Worm (Caenorhabditis elegans) whole organism, mixed stage, embryonic: ENCODE results near the gene mdh-1.

Experiments
- M03D4.4 ChIP-seq: sonication (generic microtip); optimal IDR thresholded peaks from 2 replicates; lab custom pipeline; 2017; ENCODE audit warnings: mild to moderate bottlenecking, missing genetic modification characterization, missing compliant biosample characterization
- bed-3 ChIP-seq: fragments of 200-800 bp; sonication (Bioruptor generic); optimal IDR thresholded peaks from 3 replicates; lab custom pipeline; 2018; ENCODE audit warnings: mild to moderate bottlenecking, missing genetic modification characterization, moderate library complexity, missing compliant biosample characterization
- blmp-1 ChIP-seq: fragments of 150-350 bp; optimal IDR thresholded peaks from 2 replicates; lab custom pipeline; 2014; ENCODE audit warnings: missing biosample characterization, missing genetic modification characterization
- ceh-39 ChIP-seq: fragments of 150-350 bp; optimal IDR thresholded peaks from 2 replicates; lab custom pipeline; 2014; ENCODE audit warnings: missing biosample characterization, missing genetic modification characterization
- ceh-83 ChIP-seq: fragments of 200-800 bp; sonication (Bioruptor generic); optimal IDR thresholded peaks from 2 replicates; lab custom pipeline; 2018; ENCODE audit warnings: mild to moderate bottlenecking, missing genetic modification characterization, missing compliant biosample characterization
- ces-1 ChIP-seq: fragments of 150-350 bp; optimal IDR thresholded peaks from 2 replicates; lab custom pipeline; 2014; ENCODE audit warnings: missing biosample characterization, missing genetic modification reagents, missing genetic modification characterization
- cnd-1 ChIP-seq: fragments of 200-800 bp; sonication (Bioruptor generic); optimal IDR thresholded peaks from 2 replicates; lab custom pipeline; 2018; ENCODE audit warnings: mild to moderate bottlenecking, missing genetic modification characterization, missing compliant biosample characterization
- drap-1 ChIP-seq: fragments of 200-800 bp; sonication (Bioruptor generic); optimal IDR thresholded peaks from 3 replicates; lab custom pipeline; 2018; ENCODE audit warnings: mild to moderate bottlenecking, missing genetic modification characterization, missing compliant biosample characterization
- elt-1 ChIP-seq: sonication (generic microtip); optimal IDR thresholded peaks from 2 replicates; lab custom pipeline; 2017; ENCODE audit warnings: missing genetic modification characterization, mild to moderate bottlenecking, missing compliant biosample characterization, antibody characterized with exemption, moderate library complexity, borderline replicate concordance; ENCODE audit not compliant: insufficient read depth
- flh-1 ChIP-seq: fragments of 200-800 bp; sonication (Bioruptor generic); optimal IDR thresholded peaks from 2 replicates; lab custom pipeline; 2018; ENCODE audit warnings: mild to moderate bottlenecking, missing genetic modification characterization, moderate library complexity, missing compliant biosample characterization
- lin-13 ChIP-seq: fragments of 150-350 bp; optimal IDR thresholded peaks from 2 replicates; lab custom pipeline; 2014; ENCODE audit warnings: missing biosample characterization, missing genetic modification characterization
- lin-32 ChIP-seq: fragments of 200-800 bp; sonication (Bioruptor generic); optimal IDR thresholded peaks from 2 replicates; lab custom pipeline; 2018; ENCODE audit warnings: mild to moderate bottlenecking, missing genetic modification characterization, missing compliant biosample characterization
- lsy-2 ChIP-seq: fragments of 150-350 bp; optimal IDR thresholded peaks from 2 replicates; lab custom pipeline; 2014; ENCODE audit warnings: missing biosample characterization, missing genetic modification characterization
- mab-5 ChIP-seq: fragments of 150-350 bp; optimal IDR thresholded peaks from 2 replicates; lab custom pipeline; 2014; ENCODE audit warnings: missing biosample characterization, missing genetic modification characterization
- mep-1 ChIP-seq: fragments of 150-350 bp; optimal IDR thresholded peaks from 2 replicates; lab custom pipeline; 2017; ENCODE audit warnings: missing biosample characterization, missing genetic modification reagents, missing genetic modification characterization, inconsistent platforms
- mls-2 ChIP-seq: sonication (generic microtip); optimal IDR thresholded peaks from 2 replicates; lab custom pipeline; 2016; ENCODE audit warnings: mild to moderate bottlenecking, missing genetic modification characterization, moderate library complexity, missing compliant biosample characterization
- nhr-12 ChIP-seq: fragments of 150-350 bp; optimal IDR thresholded peaks from 2 replicates; lab custom pipeline; 2014; ENCODE audit warnings: missing biosample characterization, missing genetic modification characterization
- nhr-2 ChIP-seq: fragments of 150-350 bp; optimal IDR thresholded peaks from 2 replicates; lab custom pipeline; 2014; ENCODE audit warnings: missing biosample characterization, missing genetic modification characterization
- nhr-237 ChIP-seq: fragments of 150-350 bp; optimal IDR thresholded peaks from 2 replicates; lab custom pipeline; 2014; ENCODE audit warnings: missing biosample characterization, missing genetic modification characterization
- pha-4 ChIP-seq: fragments of 150-350 bp; optimal IDR thresholded peaks from 2 replicates; lab custom pipeline; 2018; ENCODE audit warnings: missing biosample characterization, missing genetic modification reagents, missing genetic modification characterization
- sem-2 ChIP-seq: fragments of 200-800 bp; sonication (Bioruptor generic); optimal IDR thresholded peaks from 2 replicates; lab custom pipeline; 2018; ENCODE audit warnings: mild to moderate bottlenecking, missing genetic modification characterization, missing compliant biosample characterization
- snpc-4 ChIP-seq: fragments of 150-350 bp; optimal IDR thresholded peaks from 2 replicates; lab custom pipeline; 2014; ENCODE audit warnings: missing biosample characterization, missing genetic modification characterization
- sptf-1 ChIP-seq: sonication (generic microtip); optimal IDR thresholded peaks from 2 replicates; lab custom pipeline; 2017; ENCODE audit warnings: mild to moderate bottlenecking, missing genetic modification characterization, moderate library complexity, missing compliant biosample characterization
- tbx-8 ChIP-seq: fragments of 200-800 bp; sonication (Bioruptor generic); optimal IDR thresholded peaks from 2 replicates; lab custom pipeline; 2018; ENCODE audit warnings: mild to moderate bottlenecking, missing genetic modification characterization, moderate library complexity, missing compliant biosample characterization
- unc-120 ChIP-seq: sonication (generic microtip); optimal IDR thresholded peaks from 2 replicates; lab custom pipeline; 2017; ENCODE audit warnings: missing genetic modification characterization, missing compliant biosample characterization; ENCODE audit not compliant: poor library complexity, severe bottlenecking
- unc-39 ChIP-seq: fragments of 150-350 bp; optimal IDR thresholded peaks from 2 replicates; lab custom pipeline; 2014; ENCODE audit warnings: missing biosample characterization, missing genetic modification characterization
- unc-62 ChIP-seq: fragments of 150-350 bp; optimal IDR thresholded peaks from 2 replicates; lab custom pipeline; 2014; ENCODE audit warnings: missing biosample characterization, missing genetic modification reagents, missing genetic modification characterization
- zip-8 ChIP-seq: fragments of 150-350 bp; optimal IDR thresholded peaks from 2 replicates; lab custom pipeline; 2014; ENCODE audit warnings: missing biosample characterization, missing genetic modification characterization
- ztf-11 ChIP-seq: fragments of 150-350 bp; optimal IDR thresholded peaks from 2 replicates; lab custom pipeline; 2014; ENCODE audit warnings: missing biosample characterization, missing genetic modification characterization

mdh-1 gene

ce11 chrV:6516491-6517304 lies at the start of gene mdh-1:
mdh-1 (minus strand) TSS chrV:6516526.
- TF ChIP-seq snpc-4 (tag; lab: Kevin White, UChicago) (no peak), ceh-39 (no peak), sem-2 (GFP tag; lab: Kevin White, UChicago) (no peak), nhr-237 (tag; lab: Kevin White, UChicago) (no peak), elt-1 (no peak), drap-1 (GFP tag; lab: Kevin White, UChicago) (no peak), ceh-83 (GFP tag; lab: Kevin White, UChicago) (no peak), nhr-12 (tag; lab: Kevin White, UChicago) (no peak)

ce11 chrV:6565851-6566386 lies 49.6 kb upstream of the mdh-1 start, which contains the start of gene K04A8.1:
K04A8.1 (plus strand) TSS chrV:6566336.
- no peak for TF ChIP-seq ztf-11 (tag; lab: Kevin White, UChicago)
- no peak for TF ChIP-seq drap-1 (GFP tag; lab: Kevin White, UChicago)
- TF ChIP-seq, all 35 proteins: peak for 0

DNA sequence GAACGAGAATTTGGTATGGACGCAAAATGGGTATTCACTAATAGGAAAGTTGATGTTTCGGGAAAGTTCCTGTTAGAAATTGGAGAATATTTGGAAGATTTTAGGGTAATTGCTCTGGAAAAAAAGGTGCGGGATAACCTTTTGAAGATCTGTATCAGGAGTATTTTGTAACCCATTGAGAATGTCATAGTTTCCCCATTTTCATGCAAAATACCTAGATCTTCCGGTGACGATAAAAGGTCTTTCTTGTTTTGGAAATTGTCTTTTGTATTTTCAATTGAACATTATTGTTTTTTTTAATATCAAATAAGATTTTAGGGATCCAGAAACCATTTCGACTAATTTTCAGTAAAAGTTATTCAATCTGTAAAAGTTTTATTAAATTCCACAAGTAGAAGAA lies 45.3 kb upstream of the mdh-1 start, which contains the start of gene spp-19:
TSS of gene spp-19 (minus strand) at position 101 of the 400 bp plus-strand sequence.
- TF ChIP-seq cnd-1 (no peak), ceh-39 (no peak), ceh-83 (GFP tag; lab: Kevin White, UChicago) (no peak), unc-120 (tag; lab: Kevin White, UChicago) (no peak), unc-39 (tag; lab: Kevin White, UChicago) (no peak), mep-1 (tag; lab: Kevin White, UChicago) (no peak), lin-13 (tag; lab: Kevin White, UChicago) (no peak), nhr-237 (tag; lab: Kevin White, UChicago) (no peak), tbx-8 (GFP tag; lab: Kevin White, UChicago) (no peak), zip-8 (tag; lab: Kevin White, UChicago) (no peak), nhr-2 (no peak), lsy-2 (tag; lab: Kevin White, UChicago) (no peak), lin-32 (no peak), bed-3 (no peak), mls-2 (tag; lab: Kevin White, UChicago) (no peak), ztf-11 (tag; lab: Kevin White, UChicago) (no peak), nhr-12 (tag; lab: Kevin White, UChicago) (no peak)

DNA sequence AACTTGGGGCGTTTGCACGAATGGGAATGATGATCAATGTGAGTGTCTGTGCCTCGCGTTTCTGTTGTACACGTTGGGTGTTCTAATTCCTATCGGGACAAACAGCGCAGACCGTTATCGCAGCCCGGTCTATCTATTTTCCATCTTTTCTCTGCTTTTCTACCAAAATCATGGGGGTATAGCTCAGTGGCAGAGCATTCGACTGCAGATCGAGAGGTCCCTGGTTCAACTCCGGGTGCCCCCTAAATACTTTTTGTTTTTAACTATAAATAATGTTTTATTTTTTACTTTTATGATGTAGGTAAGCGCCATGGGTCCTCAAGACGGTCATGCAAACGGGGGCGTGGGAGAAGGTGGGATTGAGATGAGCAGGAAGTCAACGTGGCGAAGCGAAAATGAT lies 43.3 kb upstream of the mdh-1 start:
- TF ChIP-seq unc-39 (tag; lab: Kevin White, UChicago) (no peak), M03D4.4 (peak; percentile 55)

ce11 chrV:6559105-6559504 lies 42.8 kb upstream of the mdh-1 start, which contains the start of gene spp-26:
spp-26 (minus strand) TSS chrV:6559205.
- TF ChIP-seq unc-62 (GFP tag; lab: Kevin White, UChicago): no peak
- TF ChIP-seq blmp-1 (tag; lab: Kevin White, UChicago): no peak
- TF ChIP-seq ces-1: no peak
- no peak for TF ChIP-seq ztf-11 (tag; lab: Kevin White, UChicago)
- no peak for TF ChIP-seq ceh-39
- no peak for TF ChIP-seq pha-4
- no peak for TF ChIP-seq bed-3
- TF ChIP-seq sptf-1 (tag; lab: Kevin White, UChicago): no peak
- TF ChIP-seq, all 35 proteins: peak for 0

DNA sequence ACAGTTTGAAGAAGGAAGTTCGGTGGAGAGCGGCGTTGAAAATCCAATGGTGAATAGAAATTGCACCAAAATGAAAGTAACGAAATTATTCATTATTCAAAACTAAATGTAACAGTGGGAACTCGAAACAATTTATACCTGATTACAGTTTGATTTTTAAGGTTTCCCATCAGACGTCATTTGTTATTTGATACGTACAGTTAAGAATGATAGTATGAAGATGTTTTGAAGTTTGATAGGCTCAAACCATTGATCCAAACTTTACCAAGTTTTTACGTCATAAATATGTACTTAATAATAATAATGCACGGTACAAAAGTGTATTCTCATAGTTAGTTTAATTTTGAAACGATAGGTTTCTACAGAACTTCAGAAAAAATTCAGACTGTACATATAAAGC lies 41.8 kb upstream of the mdh-1 start, which contains the start of gene spp-20:
TSS of gene spp-20 (minus strand) at position 101 of the 400 bp plus-strand sequence.
- TF ChIP-seq blmp-1 (tag; lab: Kevin White, UChicago): no peak
- no peak for TF ChIP-seq mab-5 (tag; lab: Kevin White, UChicago)
- no peak for TF ChIP-seq ceh-83 (GFP tag; lab: Kevin White, UChicago)
- no peak for TF ChIP-seq bed-3
- TF ChIP-seq lsy-2 (tag; lab: Kevin White, UChicago): no peak
- TF ChIP-seq cnd-1: no peak
- TF ChIP-seq flh-1 (GFP tag; lab: Kevin White, UChicago): no peak
- TF ChIP-seq elt-1: no peak
- TF ChIP-seq, all 35 proteins: peak for 0
